Worm (Caenorhabditis elegans) whole organism, L2 larva: Measurements from ENCODE around the gene pde-3.

ENCODE experiments used
- C34F6.9 ChIP-seq: fragments of 150-350 bp; optimal IDR thresholded peaks from 2 replicates; lab custom pipeline; 2014; ENCODE audit warnings: missing biosample characterization, missing genetic modification characterization
- R02D3.7 ChIP-seq: fragments of 150-350 bp; optimal IDR thresholded peaks from 2 replicates; lab custom pipeline; 2014; ENCODE audit warnings: missing biosample characterization, missing genetic modification characterization
- ZK546.5 ChIP-seq: sonication (generic microtip); optimal IDR thresholded peaks from 2 replicates; lab custom pipeline; 2017; ENCODE audit warnings: missing biosample characterization, missing genetic modification characterization
- alr-1 ChIP-seq: fragments of 150-350 bp; optimal IDR thresholded peaks from 2 replicates; lab custom pipeline; 2014; ENCODE audit warnings: missing biosample characterization, missing genetic modification characterization
- ama-1 ChIP-seq: fragments of 150-350 bp; optimal IDR thresholded peaks from 2 replicates; lab custom pipeline; 2018; ENCODE audit warnings: inconsistent platforms
- lsy-2 ChIP-seq, 2 experiments: fragments of 150-350 bp in 1 of 2; sonication (generic microtip) in 1 of 2; optimal IDR thresholded peaks; 2 replicates each; lab custom pipeline; 2014 to 2017; ENCODE audit warnings: missing biosample characterization in 2 of 2, missing genetic modification characterization in 2 of 2
- mbf-1 ChIP-seq: sonication (generic microtip); optimal IDR thresholded peaks from 2 replicates; lab custom pipeline; 2017; ENCODE audit warnings: missing biosample characterization, missing genetic modification characterization
- nhr-25 ChIP-seq: fragments of 150-350 bp; sonication (generic microtip); optimal IDR thresholded peaks from 3 replicates; lab custom pipeline; 2014; ENCODE audit warnings: missing biosample characterization, missing genetic modification characterization
- nhr-77 ChIP-seq: fragments of 150-350 bp; optimal IDR thresholded peaks from 2 replicates; lab custom pipeline; 2014; ENCODE audit warnings: missing biosample characterization, missing genetic modification characterization
- peb-1 ChIP-seq: fragments of 150-350 bp; optimal IDR thresholded peaks from 2 replicates; lab custom pipeline; 2014; ENCODE audit warnings: missing biosample characterization, missing genetic modification characterization
- zag-1 ChIP-seq: fragments of 150-350 bp; optimal IDR thresholded peaks from 2 replicates; lab custom pipeline; 2014; ENCODE audit warnings: missing biosample characterization, missing genetic modification characterization
- ztf-1 ChIP-seq: fragments of 200-800 bp; sonication (Bioruptor generic); conservative IDR thresholded peaks from 2 replicates; pipeline ENCODE4 v1.3.6; 2022; ENCODE audit warnings: missing genetic modification characterization, missing compliant biosample characterization

DNA sequence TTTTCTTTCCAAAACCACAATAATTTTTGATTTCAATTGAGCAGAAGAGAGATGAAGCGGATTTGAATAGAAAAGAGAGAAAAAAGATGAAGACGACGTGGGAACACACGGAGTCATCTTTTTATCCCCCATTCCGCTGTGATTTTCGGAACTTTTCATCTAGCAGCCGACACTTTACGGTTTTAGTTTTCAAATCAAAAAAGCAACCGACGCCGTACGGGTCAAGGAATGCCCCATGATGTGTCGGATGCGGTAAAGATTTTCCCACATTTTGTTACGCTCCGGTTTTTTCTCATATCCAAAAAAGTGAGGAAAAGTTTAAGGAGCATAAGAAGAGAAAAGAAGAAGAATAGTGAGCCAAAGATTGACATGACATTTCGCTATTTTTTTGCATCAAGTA is 26.0 kb downstream of the pde-3 start:
- TF ChIP-seq R02D3.7 (tag; lab: Kevin White, UChicago) (no peak), mbf-1 (tag; lab: Kevin White, UChicago) (no peak), lsy-2 (tag; optimal IDR thresholded peaks at IDR 0.05; lab: Kevin White, UChicago) (no peak), ztf-1 (GFP tag; lab: Robert Waterston, UW) (no peak), ama-1 (no peak), nhr-77 (tag; lab: Kevin White, UChicago) (no peak), ZK546.5 (tag; lab: Kevin White, UChicago) (no peak), nhr-25 (tag; lab: Kevin White, UChicago) (no peak), C34F6.9 (tag; lab: Kevin White, UChicago) (no peak), alr-1 (no peak), peb-1 (tag; lab: Kevin White, UChicago) (no peak), zag-1 (tag; lab: Kevin White, UChicago) (no peak)
